Fruit fly (Drosophila melanogaster): Measurements from ENCODE around the gene Pgls.

The Pgls gene

dm6 chrX:10827301-10827700 lies 19.9 kb upstream of the Pgls start:
- TF ChIP-seq CG6808 (GFP tag; optimal IDR thresholded peaks at IDR 0.05), result peak; percentile 3
- TF ChIP-seq Sox102F (GFP tag; optimal IDR thresholded peaks at IDR 0.05), result peak; percentile 5
- peak; percentile 20 for TF ChIP-seq acj6 (GFP tag; optimal IDR thresholded peaks at IDR 0.05)
- peak; percentile 27 for TF ChIP-seq CG6792 (GFP tag; optimal IDR thresholded peaks at IDR 0.05)
- TF ChIP-seq Met (GFP tag; optimal IDR thresholded peaks at IDR 0.05), result peak; percentile 28
- TF ChIP-seq fd85E (GFP tag; optimal IDR thresholded peaks at IDR 0.05), result no peak
- TF ChIP-seq CG4318 (GFP tag; optimal IDR thresholded peaks at IDR 0.05), result no peak
- TF ChIP-seq Eip78C (GFP tag), result peak; percentile 63
- TF ChIP-seq lz (GFP tag; optimal IDR thresholded peaks at IDR 0.05), result no peak
- TF ChIP-seq ss (GFP tag; optimal IDR thresholded peaks at IDR 0.05), result peak in 1 of 2 experiments; percentile 23
- no peak for TF ChIP-seq Eip75B (GFP tag; optimal IDR thresholded peaks at IDR 0.05)
- TF ChIP-seq Gug (GFP tag; IDR thresholded peaks at IDR 0.05), result no peak
- no peak for TF ChIP-seq CG6276 (GFP tag; optimal IDR thresholded peaks at IDR 0.05)
- TF ChIP-seq esn (GFP tag; optimal IDR thresholded peaks at IDR 0.05), result peak; percentile 51
- TF ChIP-seq CG3032 (tag; optimal IDR thresholded peaks at IDR 0.05), result peak; percentile 35
- TF ChIP-seq svp (GFP tag), result peak; percentile 74
- peak; percentile 19 for TF ChIP-seq CG34406 (GFP tag; optimal IDR thresholded peaks at IDR 0.05)
- TF ChIP-seq CG10631 (GFP tag; optimal IDR thresholded peaks at IDR 0.05), result peak; percentile 16
- TF ChIP-seq pdm3 (GFP tag; optimal IDR thresholded peaks at IDR 0.05), result no peak
- peak; percentile 35 for TF ChIP-seq achi (GFP tag; optimal IDR thresholded peaks at IDR 0.05)
- TF ChIP-seq CG8119 (GFP tag; IDR thresholded peaks at IDR 0.05), result no peak
- no peak for TF ChIP-seq CG1621 (tag; optimal IDR thresholded peaks at IDR 0.05)
- TF ChIP-seq Blimp-1 (GFP tag; optimal IDR thresholded peaks at IDR 0.05), result no peak
- peak; percentile 6 for TF ChIP-seq CG10669 (GFP tag; optimal IDR thresholded peaks at IDR 0.05)
- TF ChIP-seq spab (GFP tag; optimal IDR thresholded peaks at IDR 0.05), result peak; percentile 30
- TF ChIP-seq CG11294 (GFP tag; IDR thresholded peaks at IDR 0.05), result no peak
- no peak for TF ChIP-seq vri (GFP tag; optimal IDR thresholded peaks at IDR 0.05)
- no peak for TF ChIP-seq topi (GFP tag; optimal IDR thresholded peaks at IDR 0.05)
- peak; percentile 27 for TF ChIP-seq Ets96B (tag; optimal IDR thresholded peaks at IDR 0.05)
- no peak for TF ChIP-seq Smox (GFP tag; optimal IDR thresholded peaks at IDR 0.05)

dm6 chrX:10832369-10832768 lies 14.9 kb upstream of the Pgls start:
- TF ChIP-seq CG3032 (tag; optimal IDR thresholded peaks at IDR 0.05) (peak; percentile 34), CG8119 (GFP tag; IDR thresholded peaks at IDR 0.05) (no peak), Met (GFP tag; optimal IDR thresholded peaks at IDR 0.05) (peak; percentile 49), CG10669 (GFP tag; optimal IDR thresholded peaks at IDR 0.05) (no peak), Sox102F (GFP tag; optimal IDR thresholded peaks at IDR 0.05) (peak; percentile 12), Hr38 (GFP tag; optimal IDR thresholded peaks at IDR 0.05) (no peak), fd59A (GFP tag; optimal IDR thresholded peaks at IDR 0.05) (no peak), Lpt (GFP tag; optimal IDR thresholded peaks at IDR 0.05) (no peak), salr (GFP tag; optimal IDR thresholded peaks at IDR 0.05) (peak in 1 of 2 experiments; percentile 0), CG4318 (GFP tag; optimal IDR thresholded peaks at IDR 0.05) (no peak), fd85E (GFP tag; optimal IDR thresholded peaks at IDR 0.05) (no peak), net (GFP tag; optimal IDR thresholded peaks at IDR 0.05) (no peak), CG15336 (GFP tag; IDR thresholded peaks at IDR 0.05) (no peak), CG6276 (GFP tag; optimal IDR thresholded peaks at IDR 0.05) (no peak), CG31627 (GFP tag; optimal IDR thresholded peaks at IDR 0.05) (peak; percentile 76), vri (GFP tag; optimal IDR thresholded peaks at IDR 0.05) (no peak), topi (GFP tag; optimal IDR thresholded peaks at IDR 0.05) (peak; percentile 36), CG6163 (GFP tag; IDR thresholded peaks at IDR 0.05) (no peak), pdm3 (GFP tag; optimal IDR thresholded peaks at IDR 0.05) (peak; percentile 56), achi (GFP tag; optimal IDR thresholded peaks at IDR 0.05) (no peak), Ets21C (GFP tag; optimal IDR thresholded peaks at IDR 0.05) (no peak), dac (GFP tag; optimal IDR thresholded peaks at IDR 0.05) (no peak), CG9139 (GFP tag; optimal IDR thresholded peaks at IDR 0.05) (no peak), Hr4 (GFP tag; optimal IDR thresholded peaks at IDR 0.05) (no peak), cyc (GFP tag; optimal IDR thresholded peaks at IDR 0.05) (peak; percentile 71), CG11294 (GFP tag; IDR thresholded peaks at IDR 0.05) (no peak), OdsH (GFP tag; optimal IDR thresholded peaks at IDR 0.05) (peak; percentile 33), Smox (GFP tag; optimal IDR thresholded peaks at IDR 0.05) (no peak), svp (GFP tag) (no peak), fkh (GFP tag; optimal IDR thresholded peaks at IDR 0.05) (peak; percentile 45), CG6854 (GFP tag; optimal IDR thresholded peaks at IDR 0.05) (no peak), eg (GFP tag; IDR thresholded peaks at IDR 0.05) (no peak), Eip75B (GFP tag; optimal IDR thresholded peaks at IDR 0.05) (peak; percentile 4), Hr39 (GFP tag; optimal IDR thresholded peaks at IDR 0.05) (peak; percentile 64), Eip93F (GFP tag; optimal IDR thresholded peaks at IDR 0.05) (no peak), acj6 (GFP tag; optimal IDR thresholded peaks at IDR 0.05) (peak; percentile 43), Blimp-1 (GFP tag; optimal IDR thresholded peaks at IDR 0.05) (no peak)

All from whole organism, prepupa.